Worm (Caenorhabditis elegans) whole organism, L2 larva: ENCODE measurements around the gene slc-17.3.

Experiments
- C34F6.9 ChIP-seq: fragments of 150-350 bp; optimal IDR thresholded peaks from 2 replicates; lab custom pipeline; 2014; ENCODE audit warnings: missing biosample characterization, missing genetic modification characterization
- R02D3.7 ChIP-seq: fragments of 150-350 bp; optimal IDR thresholded peaks from 2 replicates; lab custom pipeline; 2014; ENCODE audit warnings: missing biosample characterization, missing genetic modification characterization
- Y55F3AM.14 ChIP-seq: fragments of 200-800 bp; sonication (Bioruptor generic); optimal IDR thresholded peaks from 2 replicates; lab custom pipeline; 2018; ENCODE audit warnings: mild to moderate bottlenecking, missing genetic modification characterization, missing compliant biosample characterization
- ZK546.5 ChIP-seq: sonication (generic microtip); optimal IDR thresholded peaks from 2 replicates; lab custom pipeline; 2017; ENCODE audit warnings: missing biosample characterization, missing genetic modification characterization
- alr-1 ChIP-seq: fragments of 150-350 bp; optimal IDR thresholded peaks from 2 replicates; lab custom pipeline; 2014; ENCODE audit warnings: missing biosample characterization, missing genetic modification characterization
- aly-2 ChIP-seq: fragments of 150-350 bp; optimal IDR thresholded peaks from 2 replicates; lab custom pipeline; 2014; ENCODE audit warnings: missing biosample characterization, missing genetic modification characterization
- ama-1 ChIP-seq: fragments of 150-350 bp; optimal IDR thresholded peaks from 2 replicates; lab custom pipeline; 2018; ENCODE audit warnings: inconsistent platforms
- ceh-16 ChIP-seq: fragments of 150-350 bp; optimal IDR thresholded peaks from 2 replicates; lab custom pipeline; 2014; ENCODE audit warnings: missing biosample characterization, missing genetic modification characterization
- crh-2 ChIP-seq: sonication (generic microtip); optimal IDR thresholded peaks from 2 replicates; lab custom pipeline; 2017; ENCODE audit warnings: missing biosample characterization, missing genetic modification characterization
- dmd-4 ChIP-seq: sonication (generic microtip); optimal IDR thresholded peaks from 2 replicates; lab custom pipeline; 2017; ENCODE audit warnings: missing biosample characterization, missing genetic modification characterization
- fos-1 ChIP-seq: fragments of 150-350 bp; optimal IDR thresholded peaks from 2 replicates; lab custom pipeline; 2014; ENCODE audit warnings: missing biosample characterization, missing genetic modification characterization
- gmeb-1 ChIP-seq: fragments of 150-350 bp; optimal IDR thresholded peaks from 2 replicates; lab custom pipeline; 2014; ENCODE audit warnings: missing biosample characterization, missing genetic modification characterization
- lin-11 ChIP-seq: fragments of 150-350 bp; sonication (generic microtip); optimal IDR thresholded peaks from 2 replicates; lab custom pipeline; 2014; ENCODE audit warnings: missing biosample characterization, missing genetic modification characterization, inconsistent platforms, mixed read lengths
- lin-13 ChIP-seq: fragments of 150-350 bp; optimal IDR thresholded peaks from 2 replicates; lab custom pipeline; 2014; ENCODE audit warnings: missing biosample characterization, missing genetic modification reagents, missing genetic modification characterization
- lsy-2 ChIP-seq, 2 experiments: fragments of 150-350 bp in 1 of 2; sonication (generic microtip) in 1 of 2; optimal IDR thresholded peaks; 2 replicates each; lab custom pipeline; 2014 to 2017; ENCODE audit warnings: missing biosample characterization in 2 of 2, missing genetic modification characterization in 2 of 2
- mbf-1 ChIP-seq: sonication (generic microtip); optimal IDR thresholded peaks from 2 replicates; lab custom pipeline; 2017; ENCODE audit warnings: missing biosample characterization, missing genetic modification characterization
- nhr-10 ChIP-seq: sonication (generic microtip); optimal IDR thresholded peaks from 2 replicates; lab custom pipeline; 2017; ENCODE audit warnings: missing biosample characterization, missing genetic modification characterization
- nhr-11 ChIP-seq: fragments of 150-350 bp; optimal IDR thresholded peaks from 2 replicates; lab custom pipeline; 2014; ENCODE audit warnings: missing biosample characterization, missing genetic modification characterization
- nhr-12 ChIP-seq: fragments of 150-350 bp; optimal IDR thresholded peaks from 2 replicates; lab custom pipeline; 2014; ENCODE audit warnings: missing biosample characterization, missing genetic modification characterization
- nhr-129 ChIP-seq: fragments of 150-350 bp; optimal IDR thresholded peaks from 2 replicates; lab custom pipeline; 2014; ENCODE audit warnings: missing biosample characterization, missing genetic modification characterization
- nhr-21 ChIP-seq: fragments of 150-350 bp; optimal IDR thresholded peaks from 2 replicates; lab custom pipeline; 2014; ENCODE audit warnings: missing biosample characterization, missing genetic modification characterization
- nhr-23 ChIP-seq: fragments of 150-350 bp; optimal IDR thresholded peaks from 2 replicates; lab custom pipeline; 2014; ENCODE audit warnings: missing biosample characterization, missing genetic modification reagents, missing genetic modification characterization
- nhr-237 ChIP-seq: fragments of 150-350 bp; optimal IDR thresholded peaks from 2 replicates; lab custom pipeline; 2014; ENCODE audit warnings: missing biosample characterization, missing genetic modification characterization
- nhr-25 ChIP-seq: fragments of 150-350 bp; sonication (generic microtip); optimal IDR thresholded peaks from 3 replicates; lab custom pipeline; 2014; ENCODE audit warnings: missing biosample characterization, missing genetic modification characterization
- nhr-77 ChIP-seq: fragments of 150-350 bp; optimal IDR thresholded peaks from 2 replicates; lab custom pipeline; 2014; ENCODE audit warnings: missing biosample characterization, missing genetic modification characterization
- sem-4 ChIP-seq: fragments of 150-350 bp; optimal IDR thresholded peaks from 2 replicates; lab custom pipeline; 2014; ENCODE audit warnings: missing biosample characterization, missing genetic modification reagents, missing genetic modification characterization
- skn-1 ChIP-seq: sonication (generic microtip); optimal IDR thresholded peaks from 2 replicates; lab custom pipeline; 2017; ENCODE audit warnings: missing biosample characterization, missing genetic modification characterization
- sma-3 ChIP-seq: sonication (generic microtip); optimal IDR thresholded peaks from 2 replicates; lab custom pipeline; 2016; ENCODE audit warnings: missing genetic modification reagents, missing genetic modification characterization, missing compliant biosample characterization
- sma-9 ChIP-seq, 2 experiments: fragments of 150-350 bp in 1 of 2; sonication (generic microtip) in 1 of 2; optimal IDR thresholded peaks; 2 replicates each; lab custom pipeline; 2014 to 2016; ENCODE audit warnings: missing genetic modification characterization in 2 of 2, mild to moderate bottlenecking in 1 of 2, missing biosample characterization in 1 of 2, missing compliant biosample characterization in 1 of 2, missing genetic modification reagents in 1 of 2, moderate library complexity in 1 of 2
- snpc-4 ChIP-seq: fragments of 150-350 bp; optimal IDR thresholded peaks from 2 replicates; lab custom pipeline; 2014; ENCODE audit warnings: missing biosample characterization, missing genetic modification characterization
- unc-55 ChIP-seq: fragments of 150-350 bp; sonication (generic microtip); optimal IDR thresholded peaks from 3 replicates; lab custom pipeline; 2014; ENCODE audit warnings: missing biosample characterization, missing genetic modification reagents, missing genetic modification characterization
- unc-62 ChIP-seq: fragments of 150-350 bp; optimal IDR thresholded peaks from 2 replicates; lab custom pipeline; 2014; ENCODE audit warnings: missing biosample characterization, missing genetic modification reagents, missing genetic modification characterization
- zag-1 ChIP-seq: fragments of 150-350 bp; optimal IDR thresholded peaks from 2 replicates; lab custom pipeline; 2014; ENCODE audit warnings: missing biosample characterization, missing genetic modification characterization
- ztf-4 ChIP-seq: fragments of 150-350 bp; optimal IDR thresholded peaks from 2 replicates; lab custom pipeline; 2014; ENCODE audit warnings: missing biosample characterization, missing genetic modification characterization

slc-17.3 gene

ce11 chrIII:7891573-7892306 lies 26.7 kb upstream of the slc-17.3 start, which contains the start of the genes ZK688.5 and fahd-1 (continued):
- TF ChIP-seq crh-2 (tag; lab: Kevin White, UChicago) (peak; percentile 85), zag-1 (tag; lab: Kevin White, UChicago) (peak; percentile 16), ztf-4 (tag; lab: Kevin White, UChicago) (peak; percentile 18), nhr-237 (tag; lab: Kevin White, UChicago) (no peak), nhr-12 (tag; lab: Kevin White, UChicago) (no peak), R02D3.7 (tag; lab: Kevin White, UChicago) (no peak), nhr-10 (tag; lab: Kevin White, UChicago) (no peak), snpc-4 (tag; lab: Kevin White, UChicago) (peak; percentile 47), sma-9 (GFP tag; optimal IDR thresholded peaks at IDR 0.05; lab: Kevin White, UChicago) (peak; percentile 84), sma-9 (tag; optimal IDR thresholded peaks at IDR 0.05; lab: Kevin White, UChicago) (no peak), nhr-129 (peak; percentile 82), skn-1 (tag; lab: Kevin White, UChicago) (no peak), alr-1 (tag; lab: Kevin White, UChicago) (no peak), nhr-11 (tag; lab: Kevin White, UChicago) (no peak)

- TF ChIP-seq nhr-77 (no peak), nhr-10 (tag; lab: Kevin White, UChicago) (no peak), lin-11 (tag; lab: Kevin White, UChicago) (no peak), crh-2 (tag; lab: Kevin White, UChicago) (no peak), fos-1 (tag; lab: Kevin White, UChicago) (no peak), nhr-11 (tag; lab: Kevin White, UChicago) (no peak), nhr-12 (tag; lab: Kevin White, UChicago) (no peak), unc-55 (GFP tag; lab: Kevin White, UChicago) (no peak), nhr-129 (no peak), mbf-1 (tag; lab: Kevin White, UChicago) (no peak), Y55F3AM.14 (GFP tag; lab: Kevin White, UChicago) (no peak), nhr-23 (tag; lab: Kevin White, UChicago) (no peak)
- TF ChIP-seq, all 48 proteins: peak for 0
Observed at ce11 chrIII:7889036-7889435, 23.9 kb upstream of the slc-17.3 start.

DNA sequence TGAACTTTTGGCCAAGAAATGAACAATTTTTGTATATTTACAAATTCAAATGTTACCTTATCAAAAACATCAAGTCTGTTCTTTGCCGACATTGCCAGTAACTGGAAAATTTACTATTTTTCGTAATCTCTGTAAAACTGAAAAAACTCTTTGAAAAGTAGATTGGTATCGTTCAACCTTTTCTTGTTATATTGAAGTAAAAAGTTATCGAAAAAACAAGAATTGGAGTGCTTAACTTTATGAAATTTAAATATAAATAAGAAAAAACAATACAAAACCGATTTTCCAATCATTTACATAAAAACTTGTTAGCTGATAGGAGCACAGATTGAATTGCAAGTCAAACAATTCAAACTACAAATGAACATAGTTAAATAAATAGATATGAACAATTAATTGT lies 19.8 kb upstream of the slc-17.3 start, which contains the start of gene ZK688.11:
ZK688.11 (minus strand) TSS at position 101 of the 400 bp plus-strand sequence.
- TF ChIP-seq gmeb-1 (tag; lab: Kevin White, UChicago) = no peak
- no peak for TF ChIP-seq aly-2 (tag; lab: Kevin White, UChicago)
- TF ChIP-seq sma-3 (GFP tag; lab: Kevin White, UChicago) = no peak
- TF ChIP-seq nhr-23 (tag; lab: Kevin White, UChicago) = no peak
- no peak for TF ChIP-seq lsy-2 (tag; optimal IDR thresholded peaks at IDR 0.05; lab: Kevin White, UChicago)
- no peak for TF ChIP-seq alr-1 (tag; lab: Kevin White, UChicago)

DNA sequence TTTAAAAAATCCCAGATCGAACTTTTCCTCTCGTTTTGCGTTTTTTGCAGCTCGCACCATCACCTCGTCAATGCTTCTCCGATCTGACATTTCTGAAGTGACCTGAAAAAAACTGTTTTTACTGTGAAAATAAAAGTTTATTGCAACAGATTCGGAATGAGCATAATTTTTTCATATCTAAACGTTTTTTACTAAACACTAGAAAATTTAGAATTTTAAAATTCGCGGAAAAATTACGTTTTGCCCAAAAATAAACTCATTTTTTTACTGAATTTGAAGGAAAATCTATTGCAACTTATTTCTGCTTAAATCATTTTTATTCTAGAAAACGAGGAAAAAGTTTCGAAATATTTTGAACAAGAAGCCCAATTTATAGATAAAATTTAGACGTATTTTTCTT lies 17.8 kb upstream of the slc-17.3 start, which contains the start of gene ZK688.9:
ZK688.9 (minus strand) TSS at position 101 of the 400 bp plus-strand sequence.
- TF ChIP-seq sem-4 (tag; lab: Kevin White, UChicago) (no peak), ztf-4 (tag; lab: Kevin White, UChicago) (no peak), nhr-21 (tag; lab: Kevin White, UChicago) (no peak), nhr-25 (no peak), lin-11 (tag; lab: Kevin White, UChicago) (no peak), ZK546.5 (no peak), dmd-4 (tag; lab: Kevin White, UChicago) (no peak), aly-2 (tag; lab: Kevin White, UChicago) (no peak), unc-55 (GFP tag; lab: Kevin White, UChicago) (no peak), nhr-11 (tag; lab: Kevin White, UChicago) (no peak), unc-62 (GFP tag; lab: Kevin White, UChicago) (no peak), nhr-129 (no peak), snpc-4 (tag; lab: Kevin White, UChicago) (no peak), ama-1 (lab: Kevin White, UChicago) (no peak), C34F6.9 (tag; lab: Kevin White, UChicago) (no peak), lin-13 (GFP tag; lab: Kevin White, UChicago) (no peak), lsy-2 (tag; optimal IDR thresholded peaks at IDR 0.05; lab: Kevin White, UChicago) (no peak), nhr-77 (no peak), ceh-16 (tag; lab: Kevin White, UChicago) (no peak)
- TF ChIP-seq, all 48 proteins: peak for 0
